Fruit fly (Drosophila melanogaster): ENCODE measurements around the gene MFS10.
A peak's percentile ranks its signal among the peaks of the same experiment; 100 is the strongest.

Gene MFS10

DNA sequence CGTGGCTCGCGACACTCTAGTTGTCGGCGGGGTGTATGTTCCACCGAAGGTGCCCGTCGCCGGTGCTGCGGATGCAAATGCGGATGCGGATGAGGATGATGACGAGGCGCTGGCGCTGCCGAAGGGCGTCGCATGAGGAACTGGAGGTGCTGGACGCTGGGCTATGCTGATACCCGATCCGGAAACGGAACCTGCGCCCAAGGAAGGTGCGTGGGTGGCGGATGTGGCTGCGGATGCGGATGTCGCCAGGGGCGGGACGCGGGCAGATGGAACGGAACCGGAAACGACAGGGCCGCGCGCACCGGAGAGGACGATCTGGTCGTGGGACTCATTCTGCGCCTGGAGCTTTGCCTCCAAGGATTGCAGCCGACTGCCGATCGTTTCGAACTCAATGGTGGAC lies 39.4 kb upstream of the MFS10 start (continued):
- no peak for TF ChIP-seq Atf3 (GFP tag; optimal IDR thresholded peaks at IDR 0.05)
- no peak for TF ChIP-seq hbn (GFP tag; IDR thresholded peaks at IDR 0.05; ENCODE audit: partially characterized antibody)
- TF ChIP-seq chm (GFP tag; IDR thresholded peaks at IDR 0.05) = peak; percentile 28; the same call in 1 of the 2 replicates

DNA sequence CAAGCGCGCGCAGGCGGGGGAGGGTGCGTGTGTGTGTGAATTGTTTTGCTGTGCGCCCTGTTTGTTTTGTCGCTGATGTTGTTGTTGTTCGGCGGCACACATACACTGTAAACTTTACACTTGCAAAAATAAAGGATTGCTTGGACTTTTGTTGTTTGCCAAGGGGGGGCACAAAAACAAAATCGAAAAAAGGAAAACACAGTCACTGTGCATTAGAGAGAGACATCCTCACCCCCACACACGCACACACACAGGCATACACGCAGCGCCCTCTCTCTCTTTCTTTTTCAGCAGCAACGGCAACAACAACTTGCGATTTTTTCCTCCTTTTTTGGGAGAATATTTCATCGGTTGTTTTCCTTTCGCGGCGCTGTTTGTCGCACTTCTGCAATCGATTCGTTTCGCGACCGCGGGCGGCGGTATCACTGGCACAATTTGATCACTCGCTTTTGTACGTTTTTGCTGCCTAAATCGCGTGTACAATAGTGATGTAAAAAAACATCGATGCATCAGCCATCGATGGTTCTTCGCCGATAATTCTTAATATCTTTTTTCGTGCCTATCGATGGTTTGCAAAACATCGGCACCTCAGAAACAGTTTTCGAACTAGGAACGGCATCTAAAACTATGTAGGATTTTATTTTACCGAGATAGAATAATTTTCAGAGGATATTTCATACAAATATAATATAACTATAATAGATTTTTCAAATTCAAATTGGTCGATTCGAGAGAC lies 38.7 kb upstream of the MFS10 start, which contains the start of gene hep:
Gene hep (minus strand): TSS at position 515 of the 736 bp plus-strand sequence.
- TF ChIP-seq sna (GFP tag; IDR thresholded peaks at IDR 0.05; ENCODE audit: partially characterized antibody) (peak; percentile 10; the same call in 1 of the 2 replicates), vvl (GFP tag; IDR thresholded peaks at IDR 0.05) (no peak), unpg (GFP tag; optimal IDR thresholded peaks at IDR 0.05) (no peak), unc-4 (GFP tag; IDR thresholded peaks at IDR 0.05; ENCODE audit: partially characterized antibody) (peak; percentile 76), Doc3 (GFP tag; IDR thresholded peaks at IDR 0.05; ENCODE audit: partially characterized antibody) (peak; percentile 65), E2f1 (GFP tag; IDR thresholded peaks at IDR 0.05) (no peak), trh (GFP tag; optimal IDR thresholded peaks at IDR 0.05) (no peak), MBD-R2 (GFP tag; IDR thresholded peaks at IDR 0.05) (no peak), inv (GFP tag; IDR thresholded peaks at IDR 0.05; ENCODE audit: partially characterized antibody) (peak; percentile 86), pho (GFP tag; optimal IDR thresholded peaks at IDR 0.05) (peak; percentile 5), CG2199 (GFP tag; IDR thresholded peaks at IDR 0.05) (no peak), Ets65A (GFP tag) (peak; percentile 54), CG5245 (GFP tag; optimal IDR thresholded peaks at IDR 0.05) (no peak), Bdp1 (GFP tag; optimal IDR thresholded peaks at IDR 0.05) (no peak), CG12236 (GFP tag; optimal IDR thresholded peaks at IDR 0.05) (no peak), MESR4 (GFP tag; optimal IDR thresholded peaks at IDR 0.05) (peak; percentile 83), CG12942 (GFP tag; optimal IDR thresholded peaks at IDR 0.05) (no peak), amos (GFP tag; IDR thresholded peaks at IDR 0.05; ENCODE audit: partially characterized antibody) (peak; percentile 95), sim (GFP tag; IDR thresholded peaks at IDR 0.05) (no peak), CG8765 (GFP tag; IDR thresholded peaks at IDR 0.05) (no peak), CG13894 (tag; optimal IDR thresholded peaks at IDR 0.05) (no peak), NfI (GFP tag; optimal IDR thresholded peaks at IDR 0.05) (no peak), Meics (GFP tag; optimal IDR thresholded peaks at IDR 0.05) (no peak), eve (GFP tag; optimal IDR thresholded peaks at IDR 0.05) (no peak), CG13296 (GFP tag; optimal IDR thresholded peaks at IDR 0.05) (no peak), Mrtf (GFP tag; IDR thresholded peaks at IDR 0.05) (no peak), Ssrp (tag; optimal IDR thresholded peaks at IDR 0.05) (no peak), pnt (GFP tag; optimal IDR thresholded peaks at IDR 0.05) (no peak), pros (GFP tag; optimal IDR thresholded peaks at IDR 0.05) (no peak), Sry-δ (GFP tag; optimal IDR thresholded peaks at IDR 0.05) (peak; percentile 82), CG7839 (tag; optimal IDR thresholded peaks at IDR 0.05) (no peak), lbe (GFP tag; optimal IDR thresholded peaks at IDR 0.05) (no peak), exex (tag; optimal IDR thresholded peaks at IDR 0.05) (no peak), Elba2 (GFP tag; optimal IDR thresholded peaks at IDR 0.05) (no peak), Gug (GFP tag; IDR thresholded peaks at IDR 0.05) (peak; percentile 31; the same call in 1 of the 4 replicates), vnd (GFP tag; IDR thresholded peaks at IDR 0.05; ENCODE audit: partially characterized antibody) (peak; percentile 85), CG2202 (tag; optimal IDR thresholded peaks at IDR 0.05) (no peak), ato (GFP tag; IDR thresholded peaks at IDR 0.05; ENCODE audit: partially characterized antibody) (peak; percentile 81), slp2 (GFP tag; optimal IDR thresholded peaks at IDR 0.05) (no peak), ci (GFP tag; IDR thresholded peaks at IDR 0.05) (0 out of 3 replicates have a peak, but pooled peaks have one; percentile 19), CG9932 (GFP tag; IDR thresholded peaks at IDR 0.05) (peak; percentile 57), CG17361 (GFP tag; IDR thresholded peaks at IDR 0.05) (no peak), CG7357 (GFP tag; IDR thresholded peaks at IDR 0.05) (no peak), CG7928 (GFP tag; optimal IDR thresholded peaks at IDR 0.05) (no peak), BEAF-32 (GFP tag; optimal IDR thresholded peaks at IDR 0.05) (peak; percentile 77)

Measured in whole organism, embryonic.